Fruit fly (Drosophila melanogaster): Measurements from ENCODE around the gene CG7794.

dm6 chr3R:18060551-18060950 lies 37.0 kb downstream of the CG7794 start:
- no peak for TF ChIP-seq vri (GFP tag; optimal IDR thresholded peaks at IDR 0.05)
- TF ChIP-seq Met (GFP tag; optimal IDR thresholded peaks at IDR 0.05): no peak
- no peak for TF ChIP-seq CG6276 (GFP tag; optimal IDR thresholded peaks at IDR 0.05)
- TF ChIP-seq CG11762 (GFP tag; optimal IDR thresholded peaks at IDR 0.05; ENCODE audit: insufficient read depth): no peak
- no peak for TF ChIP-seq CG6854 (GFP tag; optimal IDR thresholded peaks at IDR 0.05)
- TF ChIP-seq spab (GFP tag; optimal IDR thresholded peaks at IDR 0.05): no peak
- no peak for TF ChIP-seq CG3032 (tag; optimal IDR thresholded peaks at IDR 0.05)
- no peak for TF ChIP-seq Gug (GFP tag; IDR thresholded peaks at IDR 0.05)
- no peak for TF ChIP-seq Hr38 (GFP tag; optimal IDR thresholded peaks at IDR 0.05)
- no peak for TF ChIP-seq achi (GFP tag; optimal IDR thresholded peaks at IDR 0.05)

Data from whole organism, prepupa.